Worm (Caenorhabditis elegans) whole organism, young adult: ENCODE results near the gene T11B7.1.

Experiments
- K11D2.4 ChIP-seq: fragments of 200-800 bp; sonication (Bioruptor generic); IDR thresholded peaks from 2 replicates; pipeline ENCODE4 v1.3.6; 2022; ENCODE audit warnings: missing genetic modification reagents, missing genetic modification characterization, missing compliant biosample characterization
- Y79H2A.3 ChIP-seq: fragments of 200-800 bp; sonication (Bioruptor generic); conservative IDR thresholded peaks from 2 replicates; pipeline ENCODE4 v1.3.6; 2022; ENCODE audit warnings: missing genetic modification reagents, missing genetic modification characterization, missing compliant biosample characterization
- ama-1 ChIP-seq, 3 experiments: fragments of 150-350 bp in 1 of 3; sonication (generic microtip) in 2 of 3; optimal IDR thresholded peaks; 2 replicates each; lab custom pipeline; 2014 to 2018; ENCODE audit warnings: missing biosample characterization in 2 of 3, missing genetic modification characterization in 2 of 3, missing genetic modification reagents in 2 of 3
- dpl-1 ChIP-seq: fragments of 150-350 bp; optimal IDR thresholded peaks from 2 replicates; lab custom pipeline; 2014; ENCODE audit warnings: missing biosample characterization, missing genetic modification reagents, missing genetic modification characterization
- mel-28 ChIP-seq: sonication (generic microtip); optimal IDR thresholded peaks from 2 replicates; lab custom pipeline; 2016; ENCODE audit warnings: borderline replicate concordance, mild to moderate bottlenecking, missing genetic modification characterization, missing compliant biosample characterization
- nhr-90 ChIP-seq: sonication (generic microtip); optimal IDR thresholded peaks from 2 replicates; lab custom pipeline; 2016; ENCODE audit warnings: missing genotype, mild to moderate bottlenecking, missing genetic modification characterization, missing compliant biosample characterization
- xnd-1 ChIP-seq: sonication (generic microtip); optimal IDR thresholded peaks from 2 replicates; lab custom pipeline; 2016; ENCODE audit warnings: missing genotype, missing genetic modification reagents, missing genetic modification characterization, missing compliant biosample characterization
- zfh-2 ChIP-seq: fragments of 200-800 bp; sonication (Bioruptor generic); conservative IDR thresholded peaks from 2 replicates; pipeline ENCODE4 v1.3.6; 2022; ENCODE audit warnings: missing genetic modification reagents, missing genetic modification characterization, missing compliant biosample characterization

ce11 chrIV:8850807-8851206, 10.3 kb downstream of the T11B7.1 start:
- TF ChIP-seq xnd-1 = no peak
- no peak for TF ChIP-seq dpl-1 (GFP tag; lab: Kevin White, UChicago)
- no peak for TF ChIP-seq mel-28
- no peak for TF ChIP-seq Y79H2A.3 (GFP tag; lab: Robert Waterston, UW)
- peak; percentile 87 for TF ChIP-seq zfh-2
- no peak for TF ChIP-seq nhr-90 (tag; lab: Kevin White, UChicago)
- no peak for TF ChIP-seq K11D2.4 (GFP tag; lab: Robert Waterston, UW)
- no peak for TF ChIP-seq ama-1 (optimal IDR thresholded peaks at IDR 0.05; lab: Kevin White, UChicago)
- TF ChIP-seq ama-1 (GFP tag; optimal IDR thresholded peaks at IDR 0.05; lab: Kevin White, UChicago) = no peak
